5 fruit fly cellular contexts compared by ENCODE assay signal in the genomic region with DNA sequence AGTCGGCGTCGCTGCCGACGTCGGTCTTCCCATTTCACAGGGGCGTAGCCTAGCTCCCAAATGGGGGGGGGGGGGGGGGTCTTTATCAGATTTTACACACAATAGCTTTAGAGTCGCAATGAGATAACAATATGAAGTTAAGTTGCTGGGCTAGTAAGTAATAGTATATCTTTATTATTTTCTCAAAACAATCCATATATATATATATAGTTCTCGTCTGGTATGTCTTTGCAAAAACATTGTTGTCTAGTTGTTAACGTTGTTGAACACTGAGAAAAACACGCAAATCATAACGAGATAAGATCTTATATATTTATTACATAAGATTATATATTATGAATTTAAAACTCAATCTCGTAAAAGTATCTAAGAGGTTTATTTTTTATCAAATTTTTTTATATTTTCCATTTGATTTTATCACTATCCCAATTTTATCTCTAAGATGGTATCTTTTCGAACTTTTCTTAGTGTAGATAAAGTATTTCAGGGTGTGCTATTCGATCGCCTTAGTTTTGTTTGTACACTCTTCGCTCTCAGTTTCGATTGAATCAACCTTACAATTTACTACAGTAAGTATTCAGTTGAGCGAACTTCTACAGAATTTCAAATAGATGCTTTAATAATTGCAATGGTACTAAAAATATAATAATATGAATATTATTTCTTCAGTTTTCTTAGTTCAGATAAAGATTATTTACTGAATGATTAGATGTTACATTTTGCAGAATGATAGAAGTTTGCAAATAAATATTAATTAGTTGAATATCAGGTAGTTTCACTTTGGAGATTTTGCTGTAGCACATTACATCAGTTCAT.
TF ChIP-seq lines count a peak whose summit lies in the region.

No protein-coding gene starts in this region.

- TF ChIP-seq CTCF in whole organism, embryonic (GFP tag; optimal IDR thresholded peaks at IDR 0.05; lab: Kevin White, UChicago) = no peak

TF ChIP-seq in whole organism, adult, 20 proteins besides CTCF, POLR2A, EP300 and RAD21 (continues in another document):
- TF ChIP-seq Clk (GFP tag; optimal IDR thresholded peaks at IDR 0.05; lab: Kevin White, UChicago) (peak; percentile 43), CG5204 (GFP tag; optimal IDR thresholded peaks at IDR 0.05; lab: Kevin White, UChicago) (peak; percentile 35), pad (GFP tag; optimal IDR thresholded peaks at IDR 0.05; lab: Kevin White, UChicago) (peak; percentile 80), Mnt (GFP tag; optimal IDR thresholded peaks at IDR 0.05; lab: Kevin White, UChicago) (peak; percentile 64), toe (GFP tag; optimal IDR thresholded peaks at IDR 0.05; lab: Kevin White, UChicago) (peak; percentile 22), bab1 (GFP tag; optimal IDR thresholded peaks at IDR 0.05; lab: Kevin White, UChicago) (peak; percentile 62), ovo (GFP tag; optimal IDR thresholded peaks at IDR 0.05; lab: Kevin White, UChicago) (peak; percentile 45), Hr96 (GFP tag; optimal IDR thresholded peaks at IDR 0.05; lab: Kevin White, UChicago) (peak; percentile 39), CG33017 (tag; optimal IDR thresholded peaks at IDR 0.05; lab: Kevin White, UChicago) (peak; percentile 83), kay (GFP tag; lab: Kevin White, UChicago; ENCODE audit: borderline replicate concordance) (no peak), CG11617 (GFP tag; optimal IDR thresholded peaks at IDR 0.05; lab: Kevin White, UChicago) (peak; percentile 91), CG7101 (tag; optimal IDR thresholded peaks at IDR 0.05; lab: Kevin White, UChicago) (peak; percentile 95), CG1620 (GFP tag; optimal IDR thresholded peaks at IDR 0.05; lab: Kevin White, UChicago) (peak; percentile 65), CG7045 (GFP tag; optimal IDR thresholded peaks at IDR 0.05; lab: Kevin White, UChicago) (peak; percentile 84), cnc (optimal IDR thresholded peaks at IDR 0.05; lab: Kevin White, UChicago) (no peak), Crg-1 (GFP tag; optimal IDR thresholded peaks at IDR 0.05; lab: Kevin White, UChicago) (peak; percentile 61)

TF ChIP-seq in whole organism, embryonic, 481 proteins besides CTCF, POLR2A, EP300 and RAD21 (continues in another document):
- TF ChIP-seq Hr78 (GFP tag; optimal IDR thresholded peaks at IDR 0.05; lab: Kevin White, UChicago) (no peak), HLH4C (GFP tag; IDR thresholded peaks at IDR 0.05; lab: Robert Waterston, UW; ENCODE audit: partially characterized antibody) (no peak), vfl (GFP tag; optimal IDR thresholded peaks at IDR 0.05; lab: Kevin White, UChicago) (no peak), crp (GFP tag; optimal IDR thresholded peaks at IDR 0.05; lab: Kevin White, UChicago) (no peak), Antp (GFP tag; optimal IDR thresholded peaks at IDR 0.05; lab: Kevin White, UChicago) (no peak), Hr51 (GFP tag; optimal IDR thresholded peaks at IDR 0.05; lab: Kevin White, UChicago) (peak; percentile 2 to 76), lilli (GFP tag; optimal IDR thresholded peaks at IDR 0.05; lab: Kevin White, UChicago) (peak; percentile 23), ci (GFP tag; IDR thresholded peaks at IDR 0.05; lab: Robert Waterston, UW) (peak; percentile 61; the same call in 1 of the 3 replicates), CG9727 (GFP tag; optimal IDR thresholded peaks at IDR 0.05; lab: Kevin White, UChicago) (peak; percentile 78), luna (GFP tag; optimal IDR thresholded peaks at IDR 0.05; lab: Kevin White, UChicago) (peak; percentile 16), hbn (GFP tag; IDR thresholded peaks at IDR 0.05; lab: Robert Waterston, UW; ENCODE audit: partially characterized antibody) (no peak), CG12744 (GFP tag; optimal IDR thresholded peaks at IDR 0.05; lab: Kevin White, UChicago) (no peak), Mrtf (GFP tag; IDR thresholded peaks at IDR 0.05; lab: Robert Waterston, UW) (peak; percentile 81; the same call in 2 of the 3 replicates), ranshi (GFP tag; IDR thresholded peaks at IDR 0.05; lab: Robert Waterston, UW) (peak; percentile 65), mam (GFP tag; optimal IDR thresholded peaks at IDR 0.05; lab: Kevin White, UChicago) (peak; percentile 41), NK7.1 (GFP tag; optimal IDR thresholded peaks at IDR 0.05; lab: Kevin White, UChicago) (no peak)

TF ChIP-seq in whole organism, prepupa, 60 proteins besides CTCF, POLR2A, EP300 and RAD21 (continues in another document):
- TF ChIP-seq Eip75B (GFP tag; optimal IDR thresholded peaks at IDR 0.05; lab: Kevin White, UChicago) (no peak), vri (GFP tag; optimal IDR thresholded peaks at IDR 0.05; lab: Kevin White, UChicago) (peak; percentile 1), svp (GFP tag; lab: Kevin White, UChicago) (peak; percentile 48), Sox14 (GFP tag; optimal IDR thresholded peaks at IDR 0.05; lab: Kevin White, UChicago) (no peak), spab (GFP tag; optimal IDR thresholded peaks at IDR 0.05; lab: Kevin White, UChicago) (peak; percentile 20), CG1621 (tag; optimal IDR thresholded peaks at IDR 0.05; lab: Kevin White, UChicago) (peak; percentile 54), net (GFP tag; optimal IDR thresholded peaks at IDR 0.05; lab: Kevin White, UChicago) (no peak), dac (GFP tag; optimal IDR thresholded peaks at IDR 0.05; lab: Kevin White, UChicago) (peak; percentile 57), Sox15 (GFP tag; optimal IDR thresholded peaks at IDR 0.05; lab: Kevin White, UChicago) (no peak), eg (GFP tag; IDR thresholded peaks at IDR 0.05; lab: Robert Waterston, UW) (peak; percentile 83), CG11294 (GFP tag; IDR thresholded peaks at IDR 0.05; lab: Robert Waterston, UW) (peak; percentile 82), lz (GFP tag; optimal IDR thresholded peaks at IDR 0.05; lab: Kevin White, UChicago) (peak; percentile 10), CG6163 (GFP tag; IDR thresholded peaks at IDR 0.05; lab: Robert Waterston, UW) (peak; percentile 76), Smox (GFP tag; optimal IDR thresholded peaks at IDR 0.05; lab: Kevin White, UChicago) (no peak), Ets21C (GFP tag; optimal IDR thresholded peaks at IDR 0.05; lab: Kevin White, UChicago) (no peak), Blimp-1 (GFP tag; optimal IDR thresholded peaks at IDR 0.05; lab: Kevin White, UChicago) (no peak), CG8632 (GFP tag; optimal IDR thresholded peaks at IDR 0.05; lab: Kevin White, UChicago) (no peak), CG9139 (GFP tag; optimal IDR thresholded peaks at IDR 0.05; lab: Kevin White, UChicago) (no peak)

TF ChIP-seq in whole organism, pupa, 21 proteins besides CTCF, POLR2A, EP300 and RAD21 (continues in another document):
- TF ChIP-seq CG15710 (tag; optimal IDR thresholded peaks at IDR 0.05; lab: Kevin White, UChicago) (peak; percentile 58), CG32121 (GFP tag; IDR thresholded peaks at IDR 0.05; lab: Robert Waterston, UW) (peak; percentile 82), Pif1A (GFP tag; optimal IDR thresholded peaks at IDR 0.05; lab: Kevin White, UChicago) (no peak), CG8301 (tag; optimal IDR thresholded peaks at IDR 0.05; lab: Kevin White, UChicago) (peak; percentile 6), CG34367 (tag; optimal IDR thresholded peaks at IDR 0.05; lab: Kevin White, UChicago) (peak; percentile 33), CG17806 (tag; optimal IDR thresholded peaks at IDR 0.05; lab: Kevin White, UChicago) (peak; percentile 49), Pif1B (GFP tag; optimal IDR thresholded peaks at IDR 0.05; lab: Kevin White, UChicago) (peak; percentile 4), EcR (GFP tag; optimal IDR thresholded peaks at IDR 0.05; lab: Kevin White, UChicago) (no peak), CG4496 (GFP tag; IDR thresholded peaks at IDR 0.05; lab: Robert Waterston, UW) (peak; percentile 87), CG8159 (tag; optimal IDR thresholded peaks at IDR 0.05; lab: Kevin White, UChicago) (peak; percentile 52), CG13204 (GFP tag; optimal IDR thresholded peaks at IDR 0.05; lab: Kevin White, UChicago) (no peak), Snoo (tag; optimal IDR thresholded peaks at IDR 0.05; lab: Kevin White, UChicago) (no peak), CG14655 (GFP tag; optimal IDR thresholded peaks at IDR 0.05; lab: Kevin White, UChicago) (peak; percentile 67), fd96Ca (GFP tag; IDR thresholded peaks at IDR 0.05; lab: Robert Waterston, UW) (peak; percentile 91), rn (GFP tag; IDR thresholded peaks at IDR 0.05; lab: Robert Waterston, UW) (peak; percentile 55; the same call in 1 of the 2 replicates), CG10348 (GFP tag; IDR thresholded peaks at IDR 0.05; lab: Robert Waterston, UW) (peak; percentile 62), D1 (tag; optimal IDR thresholded peaks at IDR 0.05; lab: Kevin White, UChicago) (no peak), gl (tag; optimal IDR thresholded peaks at IDR 0.05; lab: Kevin White, UChicago) (no peak), Ets98B (GFP tag; IDR thresholded peaks at IDR 0.05; lab: Robert Waterston, UW) (peak; percentile 91)

TF ChIP-seq in whole organism, wandering third instar larva, 38 proteins besides CTCF, POLR2A, EP300 and RAD21:
- TF ChIP-seq HLH106 (tag; optimal IDR thresholded peaks at IDR 0.05; lab: Kevin White, UChicago) (peak; percentile 44), Dfd (GFP tag; optimal IDR thresholded peaks at IDR 0.05; lab: Kevin White, UChicago) (no peak), rgr (GFP tag; optimal IDR thresholded peaks at IDR 0.05; lab: Kevin White, UChicago) (peak; percentile 44), CG32264 (GFP tag; optimal IDR thresholded peaks at IDR 0.05; lab: Kevin White, UChicago) (no peak), foxo (GFP tag; optimal IDR thresholded peaks at IDR 0.05; lab: Kevin White, UChicago) (peak in 1 of 2 experiments; percentile 5), tai (GFP tag; optimal IDR thresholded peaks at IDR 0.05; lab: Kevin White, UChicago) (no peak), fru (GFP tag; optimal IDR thresholded peaks at IDR 0.05; lab: Kevin White, UChicago) (peak; percentile 21), h (GFP tag; optimal IDR thresholded peaks at IDR 0.05; lab: Kevin White, UChicago) (peak; percentile 14), psq (GFP tag; optimal IDR thresholded peaks at IDR 0.05; lab: Kevin White, UChicago) (peak; percentile 29), brk (GFP tag; optimal IDR thresholded peaks at IDR 0.05; lab: Kevin White, UChicago) (no peak), Abd-B (GFP tag; optimal IDR thresholded peaks at IDR 0.05; lab: Kevin White, UChicago) (no peak), sv (GFP tag; optimal IDR thresholded peaks at IDR 0.05; lab: Kevin White, UChicago) (peak; percentile 4)
TF ChIP-seq in whole organism, wandering third instar larva: peak in this region for 7.
